Worm (Caenorhabditis elegans) whole organism, L1 larva: ENCODE results near the gene nhr-264.

ENCODE experiments used
- C34B4.2 ChIP-seq: sonication (generic microtip); optimal IDR thresholded peaks from 2 replicates; lab custom pipeline; 2017; ENCODE audit warnings: mild to moderate bottlenecking, missing genetic modification characterization, missing compliant biosample characterization
- F16B12.6 ChIP-seq: fragments of 150-350 bp; optimal IDR thresholded peaks from 2 replicates; lab custom pipeline; 2014; ENCODE audit warnings: missing biosample characterization, missing genetic modification characterization
- alr-1 ChIP-seq: fragments of 200-800 bp; sonication (Bioruptor generic); optimal IDR thresholded peaks from 2 replicates; lab custom pipeline; 2018; ENCODE audit warnings: borderline replicate concordance, mild to moderate bottlenecking, missing genetic modification characterization, missing compliant biosample characterization
- aly-2 ChIP-seq: fragments of 150-350 bp; optimal IDR thresholded peaks from 2 replicates; lab custom pipeline; 2014; ENCODE audit warnings: missing biosample characterization, missing genetic modification characterization
- ama-1 ChIP-seq: fragments of 150-350 bp; optimal IDR thresholded peaks from 2 replicates; lab custom pipeline; 2014
- ceh-82 ChIP-seq, 3 experiments: fragments of 150-350 bp in 1 of 3; sonication (generic microtip) in 2 of 3; optimal IDR thresholded peaks; 2 replicates each; lab custom pipeline; 2014 to 2017; ENCODE audit warnings: missing biosample characterization in 3 of 3, missing genetic modification characterization in 3 of 3
- ceh-90 ChIP-seq: sonication (generic microtip); optimal IDR thresholded peaks from 2 replicates; lab custom pipeline; 2016; ENCODE audit warnings: missing genetic modification characterization, missing compliant biosample characterization
- dpl-1 ChIP-seq, 3 experiments: fragments of 150-350 bp in 2 of 3; sonication (generic microtip) in 1 of 3; optimal IDR thresholded peaks; 2 replicates each; lab custom pipeline; 2014 to 2017; ENCODE audit warnings: missing biosample characterization in 3 of 3, missing genetic modification characterization in 3 of 3, missing genetic modification reagents in 3 of 3
- efl-1 ChIP-seq, 4 experiments: fragments of 150-350 bp; optimal IDR thresholded peaks in 3 of 4; peaks in 1 of 4; 1 replicate in 1 of 4; 2 replicates in 3 of 4; lab custom pipeline; 2014; ENCODE audit warnings: missing biosample characterization in 2 of 4, missing genetic modification characterization in 2 of 4, missing genetic modification reagents in 2 of 4
- elt-2 ChIP-seq: sonication (generic microtip); optimal IDR thresholded peaks from 2 replicates; lab custom pipeline; 2016; ENCODE audit warnings: missing genetic modification characterization, mild to moderate bottlenecking, inconsistent platforms, missing compliant biosample characterization, missing genetic modification reagents
- fos-1 ChIP-seq: fragments of 150-350 bp; optimal IDR thresholded peaks from 2 replicates; lab custom pipeline; 2014; ENCODE audit warnings: missing biosample characterization, missing genetic modification characterization
- grh-1 ChIP-seq: fragments of 200-800 bp; sonication (Bioruptor generic); IDR thresholded peaks from 2 replicates; pipeline ENCODE4 v1.3.6; 2022; ENCODE audit warnings: missing genetic modification reagents, missing genetic modification characterization, missing compliant biosample characterization
- hlh-4 ChIP-seq: sonication (generic microtip); optimal IDR thresholded peaks from 2 replicates; lab custom pipeline; 2016; ENCODE audit warnings: mild to moderate bottlenecking, missing genetic modification characterization, missing compliant biosample characterization
- irx-1 ChIP-seq: sonication (generic microtip); optimal IDR thresholded peaks from 2 replicates; lab custom pipeline; 2016; ENCODE audit warnings: missing genetic modification characterization, missing compliant biosample characterization
- lin-13 ChIP-seq: fragments of 150-350 bp; optimal IDR thresholded peaks from 2 replicates; lab custom pipeline; 2014; ENCODE audit warnings: missing biosample characterization, missing genetic modification reagents, missing genetic modification characterization
- lin-15B ChIP-seq: fragments of 150-350 bp; sonication (generic microtip); optimal IDR thresholded peaks from 3 replicates; lab custom pipeline; 2014; ENCODE audit warnings: missing biosample characterization, missing genetic modification characterization
- mdl-1 ChIP-seq, 2 experiments: fragments of 150-350 bp; optimal IDR thresholded peaks; 2 replicates each; lab custom pipeline; 2014 to 2017; ENCODE audit warnings: missing biosample characterization in 2 of 2, missing genetic modification characterization in 2 of 2, inconsistent platforms in 1 of 2
- mef-2 ChIP-seq: fragments of 150-350 bp; optimal IDR thresholded peaks from 2 replicates; lab custom pipeline; 2014; ENCODE audit warnings: missing biosample characterization, missing genetic modification characterization
- nhr-11 ChIP-seq: fragments of 150-350 bp; optimal IDR thresholded peaks from 2 replicates; lab custom pipeline; 2014; ENCODE audit warnings: missing biosample characterization, missing genetic modification characterization
- nhr-19 ChIP-seq: fragments of 200-800 bp; sonication (Bioruptor generic); conservative IDR thresholded peaks from 2 replicates; pipeline ENCODE4 v1.3.6; 2022; ENCODE audit warnings: missing genetic modification characterization, missing compliant biosample characterization
- nhr-28 ChIP-seq: fragments of 150-350 bp; optimal IDR thresholded peaks from 2 replicates; lab custom pipeline; 2014; ENCODE audit warnings: missing biosample characterization, missing genetic modification characterization
- nhr-71 ChIP-seq: sonication (generic microtip); optimal IDR thresholded peaks from 2 replicates; lab custom pipeline; 2016; ENCODE audit warnings: mild to moderate bottlenecking, missing genetic modification characterization, moderate library complexity, missing compliant biosample characterization
- nhr-76 ChIP-seq: sonication (generic microtip); optimal IDR thresholded peaks from 2 replicates; lab custom pipeline; 2017; ENCODE audit warnings: missing biosample characterization, missing genetic modification characterization
- nhr-77 ChIP-seq: fragments of 150-350 bp; optimal IDR thresholded peaks from 2 replicates; lab custom pipeline; 2014; ENCODE audit warnings: missing biosample characterization, missing genetic modification characterization
- pag-3 ChIP-seq: sonication (generic microtip); optimal IDR thresholded peaks from 2 replicates; lab custom pipeline; 2017; ENCODE audit warnings: missing genetic modification characterization, mild to moderate bottlenecking, missing compliant biosample characterization, antibody characterized with exemption, borderline replicate concordance; ENCODE audit not compliant: insufficient read depth
- pqm-1 ChIP-seq: sonication (generic microtip); optimal IDR thresholded peaks from 3 replicates; lab custom pipeline; 2017; ENCODE audit warnings: missing biosample characterization, missing genetic modification characterization
- skn-1 ChIP-seq: fragments of 150-350 bp; optimal IDR thresholded peaks from 2 replicates; lab custom pipeline; 2014; ENCODE audit warnings: missing biosample characterization, missing genetic modification characterization
- sptf-1 ChIP-seq: fragments of 150-350 bp; optimal IDR thresholded peaks from 2 replicates; lab custom pipeline; 2014; ENCODE audit warnings: missing biosample characterization, missing genetic modification characterization
- sup-37 ChIP-seq: fragments of 200-800 bp; sonication (Bioruptor generic); optimal IDR thresholded peaks from 2 replicates; lab custom pipeline; 2018; ENCODE audit warnings: mild to moderate bottlenecking, missing genetic modification characterization, missing compliant biosample characterization
- tbx-2 ChIP-seq: sonication (generic microtip); optimal IDR thresholded peaks from 2 replicates; lab custom pipeline; 2016; ENCODE audit warnings: missing genetic modification characterization, missing compliant biosample characterization
- unc-130 ChIP-seq: fragments of 150-350 bp; optimal IDR thresholded peaks from 2 replicates; lab custom pipeline; 2017; ENCODE audit warnings: missing biosample characterization, missing genetic modification characterization, inconsistent platforms
- unc-62 ChIP-seq: fragments of 150-350 bp; optimal IDR thresholded peaks from 2 replicates; lab custom pipeline; 2014; ENCODE audit warnings: missing biosample characterization, missing genetic modification reagents, missing genetic modification characterization
- unc-86 ChIP-seq: sonication (generic microtip); optimal IDR thresholded peaks from 2 replicates; lab custom pipeline; 2016; ENCODE audit warnings: missing genetic modification characterization, missing compliant biosample characterization
- vab-15 ChIP-seq: sonication (generic microtip); optimal IDR thresholded peaks from 2 replicates; lab custom pipeline; 2017; ENCODE audit warnings: missing genotype, mild to moderate bottlenecking, missing genetic modification characterization, missing compliant biosample characterization
- zag-1 ChIP-seq: fragments of 150-350 bp; optimal IDR thresholded peaks from 2 replicates; lab custom pipeline; 2014; ENCODE audit warnings: missing biosample characterization, missing genetic modification characterization

Gene nhr-264

ce11 chrIV:9321039-9321851 is 27.5 kb upstream of the nhr-264 start, which contains the start of the genes F49C12.12 and vha-17 (continued):
- TF ChIP-seq ceh-90 (tag; lab: Kevin White, UChicago) (no peak), nhr-71 (tag; lab: Kevin White, UChicago) (peak; percentile 32), fos-1 (tag; lab: Kevin White, UChicago) (no peak), nhr-77 (tag; lab: Kevin White, UChicago) (no peak), mdl-1 (tag; optimal IDR thresholded peaks at IDR 0.05; lab: Kevin White, UChicago) (no peak), alr-1 (tag; lab: Kevin White, UChicago) (no peak), mef-2 (tag; lab: Kevin White, UChicago) (no peak)

ce11 chrIV:9320023-9320422 is 26.3 kb upstream of the nhr-264 start:
- TF ChIP-seq nhr-71 (tag; lab: Kevin White, UChicago) (peak; percentile 16), sptf-1 (no peak)

- TF ChIP-seq sptf-1 (no peak), lin-13 (GFP tag; lab: Kevin White, UChicago) (no peak), elt-2 (no peak), pag-3 (tag; lab: Kevin White, UChicago) (no peak), efl-1 (optimal IDR thresholded peaks at IDR 0.05; lab: Kevin White, UChicago) (no peak), efl-1 (GFP tag; optimal IDR thresholded peaks at IDR 0.05 in 1 of 2; lab: Kevin White, UChicago) (no peak), skn-1 (no peak), unc-86 (tag; lab: Kevin White, UChicago) (no peak), irx-1 (tag; lab: Kevin White, UChicago) (no peak), nhr-77 (tag; lab: Kevin White, UChicago) (no peak), ama-1 (lab: Kevin White, UChicago) (no peak), nhr-76 (tag; lab: Kevin White, UChicago) (no peak), C34B4.2 (no peak), ceh-90 (tag; lab: Kevin White, UChicago) (no peak), lin-15B (tag; lab: Kevin White, UChicago) (no peak), unc-62 (no peak), dpl-1 (GFP tag; optimal IDR thresholded peaks at IDR 0.05; lab: Kevin White, UChicago) (no peak), nhr-19 (GFP tag; lab: Robert Waterston, UW) (no peak), sup-37 (GFP tag; lab: Kevin White, UChicago) (no peak), zag-1 (tag; lab: Kevin White, UChicago) (no peak)
These were observed 25.4 kb upstream of the nhr-264 start, which contains the start of the genes F49C12.11 and nemt-1 for ce11 chrIV:9319080-9319479. F49C12.11 (plus strand) TSS chrIV:9319380. nemt-1 (minus strand) TSS chrIV:9319439.

- no peak for TF ChIP-seq skn-1
- TF ChIP-seq unc-86 (tag; lab: Kevin White, UChicago): no peak
- TF ChIP-seq nhr-28 (tag; lab: Kevin White, UChicago): no peak
- TF ChIP-seq F16B12.6 (tag; lab: Kevin White, UChicago): no peak
- no peak for TF ChIP-seq sup-37 (GFP tag; lab: Kevin White, UChicago)
- no peak for TF ChIP-seq pqm-1
- no peak for TF ChIP-seq grh-1 (GFP tag; lab: Robert Waterston, UW)
- no peak for TF ChIP-seq irx-1 (tag; lab: Kevin White, UChicago)
- no peak for TF ChIP-seq aly-2 (tag; lab: Kevin White, UChicago)
- no peak for TF ChIP-seq nhr-71 (tag; lab: Kevin White, UChicago)
- no peak for TF ChIP-seq vab-15 (tag; lab: Kevin White, UChicago)
- no peak for TF ChIP-seq tbx-2
- TF ChIP-seq nhr-19 (GFP tag; lab: Robert Waterston, UW): no peak
- TF ChIP-seq ceh-82 (tag; optimal IDR thresholded peaks at IDR 0.05; lab: Kevin White, UChicago): no peak
- TF ChIP-seq unc-130: no peak
- no peak for TF ChIP-seq hlh-4 (tag; lab: Kevin White, UChicago)
- no peak for TF ChIP-seq nhr-11 (tag; lab: Kevin White, UChicago)
These were observed 24.4 kb upstream of the nhr-264 start for ce11 chrIV:9318147-9318546.
